Fruit fly (Drosophila melanogaster) whole organism, prepupa: ENCODE data around the gene CG7194.

ENCODE experiments used
- CG10669 ChIP-seq: fragments of 200-800 bp; sonication (Bioruptor generic); optimal IDR thresholded peaks from 3 replicates; lab custom pipeline; 2018; ENCODE audit warnings: missing biosample characterization, mild to moderate bottlenecking, missing genetic modification characterization, moderate library complexity
- CG1621 ChIP-seq: fragments of 200-800 bp; sonication (Bioruptor generic); optimal IDR thresholded peaks from 3 replicates; lab custom pipeline; 2018; ENCODE audit warnings: missing biosample characterization, mild to moderate bottlenecking, missing genetic modification characterization
- CG8632 ChIP-seq: fragments of 200-800 bp; sonication (Bioruptor generic); optimal IDR thresholded peaks from 3 replicates; lab custom pipeline; 2016; ENCODE audit warnings: missing biosample characterization, missing genetic modification characterization
- Ets21C ChIP-seq: fragments of 200-800 bp; sonication (Bioruptor generic); optimal IDR thresholded peaks from 3 replicates; lab custom pipeline; 2016; ENCODE audit warnings: missing biosample characterization, missing genetic modification characterization
- Gug ChIP-seq: fragments of 200-800 bp; sonication (Bioruptor generic); IDR thresholded peaks from 2 replicates; pipeline ENCODE4 v1.3.6; 2022; ENCODE audit warnings: missing biosample characterization, missing genetic modification characterization
- Hr38 ChIP-seq: sonication (Bioruptor generic); optimal IDR thresholded peaks from 2 replicates; lab custom pipeline; 2016; ENCODE audit warnings: missing biosample characterization, missing genetic modification characterization
- Lpt ChIP-seq: fragments of 200-800 bp; sonication (Bioruptor generic); optimal IDR thresholded peaks from 3 replicates; lab custom pipeline; 2016; ENCODE audit warnings: missing biosample characterization, missing genetic modification characterization
- Met ChIP-seq: fragments of 200-800 bp; sonication (Bioruptor generic); optimal IDR thresholded peaks from 3 replicates; lab custom pipeline; 2016; ENCODE audit warnings: missing biosample characterization, missing genetic modification characterization
- cyc ChIP-seq: fragments of 200-800 bp; sonication (Bioruptor generic); optimal IDR thresholded peaks from 3 replicates; lab custom pipeline; 2016; ENCODE audit warnings: missing biosample characterization, missing genetic modification characterization
- net ChIP-seq: fragments of 200-800 bp; sonication (Bioruptor generic); optimal IDR thresholded peaks from 3 replicates; lab custom pipeline; 2016; ENCODE audit warnings: missing biosample characterization, missing genetic modification characterization
- spab ChIP-seq: fragments of 200-800 bp; sonication (Bioruptor generic); optimal IDR thresholded peaks from 2 replicates; lab custom pipeline; 2017; ENCODE audit warnings: missing biosample characterization, mild to moderate bottlenecking, missing genetic modification characterization, missing genetic modification reagents
- topi ChIP-seq: fragments of 200-800 bp; sonication (Bioruptor generic); optimal IDR thresholded peaks from 3 replicates; lab custom pipeline; 2016; ENCODE audit warnings: missing biosample characterization, missing genetic modification characterization

- TF ChIP-seq CG1621 (tag; lab: Kevin White, UChicago) (no peak), Met (GFP tag; lab: Kevin White, UChicago) (no peak), Lpt (GFP tag; lab: Kevin White, UChicago) (no peak), net (GFP tag; lab: Kevin White, UChicago) (no peak), CG10669 (GFP tag; lab: Kevin White, UChicago) (no peak), cyc (GFP tag; lab: Kevin White, UChicago) (no peak), Hr38 (GFP tag; lab: Kevin White, UChicago) (no peak), Gug (GFP tag; lab: Robert Waterston, UW) (no peak), Ets21C (no peak), spab (GFP tag; lab: Kevin White, UChicago) (no peak), topi (no peak), CG8632 (GFP tag; lab: Kevin White, UChicago) (no peak)
Measured at dm6 chr3L:8286397-8286796, 17.5 kb downstream of the CG7194 start.
